Worm (Caenorhabditis elegans) whole organism, L4 larva: ENCODE data around the gene T28D6.3.

ENCODE experiments used
- daf-19 ChIP-seq: fragments of 200-800 bp; sonication (Bioruptor generic); conservative IDR thresholded peaks from 2 replicates; pipeline ENCODE4 v1.3.6; 2022; ENCODE audit warnings: missing genetic modification characterization, missing compliant biosample characterization
- dmd-9 ChIP-seq: fragments of 200-800 bp; sonication (Bioruptor generic); IDR thresholded peaks from 2 replicates; pipeline ENCODE4 v1.3.6; 2022; ENCODE audit warnings: missing genetic modification reagents, missing genetic modification characterization, missing compliant biosample characterization
- dpl-1 ChIP-seq: fragments of 150-350 bp; optimal IDR thresholded peaks from 2 replicates; lab custom pipeline; 2014; ENCODE audit warnings: missing biosample characterization, missing genetic modification reagents, missing genetic modification characterization
- egl-43 ChIP-seq: fragments of 200-800 bp; sonication (Bioruptor generic); IDR thresholded peaks from 2 replicates; pipeline ENCODE4 v1.3.6; 2022; ENCODE audit warnings: missing genetic modification reagents, missing genetic modification characterization, missing compliant biosample characterization
- lin-39 ChIP-seq: fragments of 150-350 bp; optimal IDR thresholded peaks from 2 replicates; lab custom pipeline; 2014; ENCODE audit warnings: missing biosample characterization, missing genetic modification reagents, missing genetic modification characterization
- lsy-2 ChIP-seq, 2 experiments: fragments of 150-350 bp in 1 of 2; sonication (generic microtip) in 1 of 2; optimal IDR thresholded peaks; 2 replicates each; lab custom pipeline; 2014 to 2017; ENCODE audit warnings: missing biosample characterization in 2 of 2, missing genetic modification characterization in 2 of 2
- nhr-11 ChIP-seq: fragments of 150-350 bp; optimal IDR thresholded peaks from 2 replicates; lab custom pipeline; 2014; ENCODE audit warnings: missing biosample characterization, missing genetic modification characterization
- nhr-237 ChIP-seq: sonication (generic microtip); optimal IDR thresholded peaks from 2 replicates; lab custom pipeline; 2017; ENCODE audit warnings: missing biosample characterization, missing genetic modification characterization
- nhr-28 ChIP-seq: fragments of 150-350 bp; optimal IDR thresholded peaks from 2 replicates; lab custom pipeline; 2014; ENCODE audit warnings: missing biosample characterization, missing genetic modification characterization
- nhr-76 ChIP-seq: fragments of 150-350 bp; optimal IDR thresholded peaks from 2 replicates; lab custom pipeline; 2014; ENCODE audit warnings: missing biosample characterization, missing genetic modification characterization
- pha-4 ChIP-seq, 2 experiments: fragments of 150-350 bp in 1 of 2; fragments of 200-800 bp in 1 of 2; sonication (Bioruptor generic) in 1 of 2; IDR thresholded peaks in 1 of 2; optimal IDR thresholded peaks in 1 of 2; 2 replicates each; pipeline versions ENCODE4 v1.3.6 to Lab custom; 2014 to 2022; ENCODE audit warnings: missing genetic modification characterization in 2 of 2, missing genetic modification reagents in 2 of 2, missing biosample characterization in 1 of 2, missing compliant biosample characterization in 1 of 2
- snpc-1.2 ChIP-seq: fragments of 200-800 bp; sonication (Bioruptor generic); IDR thresholded peaks from 2 replicates; pipeline ENCODE4 v1.3.6; 2022; ENCODE audit warnings: missing genetic modification reagents, missing genetic modification characterization, missing compliant biosample characterization
- spr-3 ChIP-seq: fragments of 200-800 bp; sonication (Bioruptor generic); optimal IDR thresholded peaks from 2 replicates; lab custom pipeline; 2018; ENCODE audit warnings: mild to moderate bottlenecking, missing genetic modification characterization, missing compliant biosample characterization

ce11 chrIII:11380555-11380954 is 14.0 kb downstream of the T28D6.3 start:
- TF ChIP-seq lin-39 (tag; lab: Kevin White, UChicago) (no peak), nhr-237 (tag; lab: Kevin White, UChicago) (no peak), nhr-76 (tag; lab: Kevin White, UChicago) (no peak), snpc-1.2 (GFP tag; lab: Robert Waterston, UW) (no peak), lsy-2 (tag; optimal IDR thresholded peaks at IDR 0.05; lab: Kevin White, UChicago) (peak in 1 of 2 experiments; percentile 23), nhr-11 (tag; lab: Kevin White, UChicago) (no peak), daf-19 (GFP tag; lab: Robert Waterston, UW) (no peak), pha-4 (GFP tag; IDR thresholded peaks at IDR 0.05; lab: Robert Waterston, UW) (no peak), pha-4 (tag; optimal IDR thresholded peaks at IDR 0.05; lab: Kevin White, UChicago) (no peak), egl-43 (GFP tag; lab: Robert Waterston, UW) (no peak), dpl-1 (GFP tag; lab: Kevin White, UChicago) (no peak), spr-3 (GFP tag; lab: Kevin White, UChicago) (no peak), nhr-28 (tag; lab: Kevin White, UChicago) (peak; percentile 21), dmd-9 (no peak)
